Worm (Caenorhabditis elegans) whole organism, L2 larva: Measurements from ENCODE around the gene F23F12.12.

Source experiments
- C34F6.9 ChIP-seq: fragments of 150-350 bp; optimal IDR thresholded peaks from 2 replicates; lab custom pipeline; 2014; ENCODE audit warnings: missing biosample characterization, missing genetic modification characterization
- F13H6.1 ChIP-seq: sonication (generic microtip); optimal IDR thresholded peaks from 2 replicates; lab custom pipeline; 2016; ENCODE audit warnings: missing genetic modification characterization, missing compliant biosample characterization
- R02D3.7 ChIP-seq: fragments of 150-350 bp; optimal IDR thresholded peaks from 2 replicates; lab custom pipeline; 2014; ENCODE audit warnings: missing biosample characterization, missing genetic modification characterization
- Y55F3AM.14 ChIP-seq: fragments of 200-800 bp; sonication (Bioruptor generic); optimal IDR thresholded peaks from 2 replicates; lab custom pipeline; 2018; ENCODE audit warnings: mild to moderate bottlenecking, missing genetic modification characterization, missing compliant biosample characterization
- ZK546.5 ChIP-seq: sonication (generic microtip); optimal IDR thresholded peaks from 2 replicates; lab custom pipeline; 2017; ENCODE audit warnings: missing biosample characterization, missing genetic modification characterization
- alr-1 ChIP-seq: fragments of 150-350 bp; optimal IDR thresholded peaks from 2 replicates; lab custom pipeline; 2014; ENCODE audit warnings: missing biosample characterization, missing genetic modification characterization
- aly-2 ChIP-seq: fragments of 150-350 bp; optimal IDR thresholded peaks from 2 replicates; lab custom pipeline; 2014; ENCODE audit warnings: missing biosample characterization, missing genetic modification characterization
- ama-1 ChIP-seq: fragments of 150-350 bp; optimal IDR thresholded peaks from 2 replicates; lab custom pipeline; 2018; ENCODE audit warnings: inconsistent platforms
- blmp-1 ChIP-seq: sonication (generic microtip); optimal IDR thresholded peaks from 2 replicates; lab custom pipeline; 2017; ENCODE audit warnings: missing genetic modification characterization, mild to moderate bottlenecking, missing compliant biosample characterization, antibody characterized with exemption, moderate library complexity; ENCODE audit not compliant: insufficient read depth
- ceh-16 ChIP-seq: fragments of 150-350 bp; optimal IDR thresholded peaks from 2 replicates; lab custom pipeline; 2014; ENCODE audit warnings: missing biosample characterization, missing genetic modification characterization
- ceh-82 ChIP-seq: fragments of 150-350 bp; optimal IDR thresholded peaks from 2 replicates; lab custom pipeline; 2014; ENCODE audit warnings: missing biosample characterization, missing genetic modification characterization
- crh-2 ChIP-seq: sonication (generic microtip); optimal IDR thresholded peaks from 2 replicates; lab custom pipeline; 2017; ENCODE audit warnings: missing biosample characterization, missing genetic modification characterization
- dmd-4 ChIP-seq: sonication (generic microtip); optimal IDR thresholded peaks from 2 replicates; lab custom pipeline; 2017; ENCODE audit warnings: missing biosample characterization, missing genetic modification characterization
- egl-27 ChIP-seq: sonication (generic microtip); optimal IDR thresholded peaks from 3 replicates; lab custom pipeline; 2017; ENCODE audit warnings: missing biosample characterization, missing genetic modification reagents, missing genetic modification characterization
- elt-1 ChIP-seq: fragments of 150-350 bp; optimal IDR thresholded peaks from 2 replicates; lab custom pipeline; 2014; ENCODE audit warnings: missing biosample characterization, missing genetic modification characterization
- elt-3 ChIP-seq: sonication (generic microtip); optimal IDR thresholded peaks from 2 replicates; lab custom pipeline; 2017; ENCODE audit warnings: missing biosample characterization, missing genetic modification characterization
- fos-1 ChIP-seq: fragments of 150-350 bp; optimal IDR thresholded peaks from 2 replicates; lab custom pipeline; 2014; ENCODE audit warnings: missing biosample characterization, missing genetic modification characterization
- gmeb-1 ChIP-seq: fragments of 150-350 bp; optimal IDR thresholded peaks from 2 replicates; lab custom pipeline; 2014; ENCODE audit warnings: missing biosample characterization, missing genetic modification characterization
- lin-11 ChIP-seq: fragments of 150-350 bp; sonication (generic microtip); optimal IDR thresholded peaks from 2 replicates; lab custom pipeline; 2014; ENCODE audit warnings: missing biosample characterization, missing genetic modification characterization, inconsistent platforms, mixed read lengths
- lin-13 ChIP-seq: fragments of 150-350 bp; optimal IDR thresholded peaks from 2 replicates; lab custom pipeline; 2014; ENCODE audit warnings: missing biosample characterization, missing genetic modification reagents, missing genetic modification characterization
- lin-39 ChIP-seq: fragments of 150-350 bp; optimal IDR thresholded peaks from 2 replicates; lab custom pipeline; 2014; ENCODE audit warnings: missing biosample characterization, missing genetic modification reagents, missing genetic modification characterization
- lsy-2 ChIP-seq, 2 experiments: fragments of 150-350 bp in 1 of 2; sonication (generic microtip) in 1 of 2; optimal IDR thresholded peaks; 2 replicates each; lab custom pipeline; 2014 to 2017; ENCODE audit warnings: missing biosample characterization in 2 of 2, missing genetic modification characterization in 2 of 2
- mab-5 ChIP-seq: fragments of 150-350 bp; optimal IDR thresholded peaks from 2 replicates; lab custom pipeline; 2014; ENCODE audit warnings: missing biosample characterization, missing genetic modification characterization
- mbf-1 ChIP-seq: sonication (generic microtip); optimal IDR thresholded peaks from 2 replicates; lab custom pipeline; 2017; ENCODE audit warnings: missing biosample characterization, missing genetic modification characterization
- mdl-1 ChIP-seq, 2 experiments: fragments of 150-350 bp in 1 of 2; sonication (generic microtip) in 1 of 2; optimal IDR thresholded peaks; 2 replicates each; lab custom pipeline; 2017; ENCODE audit warnings: missing biosample characterization in 2 of 2, missing genetic modification characterization in 2 of 2
- nhr-10 ChIP-seq: sonication (generic microtip); optimal IDR thresholded peaks from 2 replicates; lab custom pipeline; 2017; ENCODE audit warnings: missing biosample characterization, missing genetic modification characterization
- nhr-11 ChIP-seq: fragments of 150-350 bp; optimal IDR thresholded peaks from 2 replicates; lab custom pipeline; 2014; ENCODE audit warnings: missing biosample characterization, missing genetic modification characterization
- nhr-12 ChIP-seq: fragments of 150-350 bp; optimal IDR thresholded peaks from 2 replicates; lab custom pipeline; 2014; ENCODE audit warnings: missing biosample characterization, missing genetic modification characterization
- nhr-129 ChIP-seq: fragments of 150-350 bp; optimal IDR thresholded peaks from 2 replicates; lab custom pipeline; 2014; ENCODE audit warnings: missing biosample characterization, missing genetic modification characterization
- nhr-21 ChIP-seq: fragments of 150-350 bp; optimal IDR thresholded peaks from 2 replicates; lab custom pipeline; 2014; ENCODE audit warnings: missing biosample characterization, missing genetic modification characterization
- nhr-23 ChIP-seq: fragments of 150-350 bp; optimal IDR thresholded peaks from 2 replicates; lab custom pipeline; 2014; ENCODE audit warnings: missing biosample characterization, missing genetic modification reagents, missing genetic modification characterization
- nhr-237 ChIP-seq: fragments of 150-350 bp; optimal IDR thresholded peaks from 2 replicates; lab custom pipeline; 2014; ENCODE audit warnings: missing biosample characterization, missing genetic modification characterization
- nhr-25 ChIP-seq: fragments of 150-350 bp; sonication (generic microtip); optimal IDR thresholded peaks from 3 replicates; lab custom pipeline; 2014; ENCODE audit warnings: missing biosample characterization, missing genetic modification characterization
- nhr-6 ChIP-seq: fragments of 150-350 bp; optimal IDR thresholded peaks from 2 replicates; lab custom pipeline; 2014; ENCODE audit warnings: missing biosample characterization, missing genetic modification characterization
- nhr-77 ChIP-seq: fragments of 150-350 bp; optimal IDR thresholded peaks from 2 replicates; lab custom pipeline; 2014; ENCODE audit warnings: missing biosample characterization, missing genetic modification characterization
- peb-1 ChIP-seq: fragments of 150-350 bp; optimal IDR thresholded peaks from 2 replicates; lab custom pipeline; 2014; ENCODE audit warnings: missing biosample characterization, missing genetic modification characterization
- sem-4 ChIP-seq: fragments of 150-350 bp; optimal IDR thresholded peaks from 2 replicates; lab custom pipeline; 2014; ENCODE audit warnings: missing biosample characterization, missing genetic modification reagents, missing genetic modification characterization
- skn-1 ChIP-seq: sonication (generic microtip); optimal IDR thresholded peaks from 2 replicates; lab custom pipeline; 2017; ENCODE audit warnings: missing biosample characterization, missing genetic modification characterization
- sma-3 ChIP-seq: sonication (generic microtip); optimal IDR thresholded peaks from 2 replicates; lab custom pipeline; 2016; ENCODE audit warnings: missing genetic modification reagents, missing genetic modification characterization, missing compliant biosample characterization
- sma-9 ChIP-seq, 2 experiments: fragments of 150-350 bp in 1 of 2; sonication (generic microtip) in 1 of 2; optimal IDR thresholded peaks; 2 replicates each; lab custom pipeline; 2014 to 2016; ENCODE audit warnings: missing genetic modification characterization in 2 of 2, mild to moderate bottlenecking in 1 of 2, missing biosample characterization in 1 of 2, missing compliant biosample characterization in 1 of 2, missing genetic modification reagents in 1 of 2, moderate library complexity in 1 of 2
- snpc-4 ChIP-seq: fragments of 150-350 bp; optimal IDR thresholded peaks from 2 replicates; lab custom pipeline; 2014; ENCODE audit warnings: missing biosample characterization, missing genetic modification characterization
- unc-39 ChIP-seq: fragments of 150-350 bp; optimal IDR thresholded peaks from 2 replicates; lab custom pipeline; 2014; ENCODE audit warnings: missing biosample characterization, missing genetic modification characterization
- unc-55 ChIP-seq: fragments of 150-350 bp; sonication (generic microtip); optimal IDR thresholded peaks from 3 replicates; lab custom pipeline; 2014; ENCODE audit warnings: missing biosample characterization, missing genetic modification reagents, missing genetic modification characterization
- unc-62 ChIP-seq: fragments of 150-350 bp; optimal IDR thresholded peaks from 2 replicates; lab custom pipeline; 2014; ENCODE audit warnings: missing biosample characterization, missing genetic modification reagents, missing genetic modification characterization
- zag-1 ChIP-seq: fragments of 150-350 bp; optimal IDR thresholded peaks from 2 replicates; lab custom pipeline; 2014; ENCODE audit warnings: missing biosample characterization, missing genetic modification characterization
- ztf-1 ChIP-seq: fragments of 200-800 bp; sonication (Bioruptor generic); conservative IDR thresholded peaks from 2 replicates; pipeline ENCODE4 v1.3.6; 2022; ENCODE audit warnings: missing genetic modification characterization, missing compliant biosample characterization
- ztf-11 ChIP-seq: sonication (generic microtip); optimal IDR thresholded peaks from 2 replicates; lab custom pipeline; 2017; ENCODE audit warnings: missing biosample characterization, missing genetic modification characterization
- ztf-4 ChIP-seq: fragments of 150-350 bp; optimal IDR thresholded peaks from 2 replicates; lab custom pipeline; 2014; ENCODE audit warnings: missing biosample characterization, missing genetic modification characterization

Gene F23F12.12

DNA sequence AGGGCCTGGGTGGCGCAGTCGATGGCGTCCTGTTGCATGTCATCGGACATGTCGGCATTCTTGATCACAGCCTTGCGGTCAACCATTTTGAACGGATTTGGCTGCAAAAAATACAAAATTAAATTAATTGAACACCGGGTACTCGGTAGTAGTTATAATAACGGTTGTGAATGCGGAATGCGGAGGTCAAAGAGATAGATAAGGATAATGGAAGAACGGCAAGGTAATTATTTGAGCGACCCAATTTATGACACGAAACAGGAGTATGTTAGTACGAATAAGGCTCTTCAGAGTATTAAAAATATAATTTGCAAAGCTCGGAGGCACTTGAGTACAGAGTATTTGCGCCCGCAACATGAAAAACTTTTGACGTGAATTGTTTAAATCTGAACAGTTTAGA is 44.3 kb upstream of the F23F12.12 start, which contains the start of gene dlc-1:
TSS of gene dlc-1 (minus strand) at position 101 of the 400 bp plus-strand sequence.
- TF ChIP-seq skn-1 (tag; lab: Kevin White, UChicago) = no peak
- TF ChIP-seq R02D3.7 (tag; lab: Kevin White, UChicago) = no peak
- no peak for TF ChIP-seq nhr-25
- no peak for TF ChIP-seq lin-13 (GFP tag; lab: Kevin White, UChicago)
- no peak for TF ChIP-seq snpc-4 (tag; lab: Kevin White, UChicago)
- no peak for TF ChIP-seq egl-27
- no peak for TF ChIP-seq nhr-23 (tag; lab: Kevin White, UChicago)
- TF ChIP-seq nhr-6 = no peak
- no peak for TF ChIP-seq ama-1
- no peak for TF ChIP-seq sma-9 (GFP tag; optimal IDR thresholded peaks at IDR 0.05; lab: Kevin White, UChicago)
- no peak for TF ChIP-seq sma-9 (tag; optimal IDR thresholded peaks at IDR 0.05; lab: Kevin White, UChicago)
- TF ChIP-seq nhr-12 = no peak

DNA sequence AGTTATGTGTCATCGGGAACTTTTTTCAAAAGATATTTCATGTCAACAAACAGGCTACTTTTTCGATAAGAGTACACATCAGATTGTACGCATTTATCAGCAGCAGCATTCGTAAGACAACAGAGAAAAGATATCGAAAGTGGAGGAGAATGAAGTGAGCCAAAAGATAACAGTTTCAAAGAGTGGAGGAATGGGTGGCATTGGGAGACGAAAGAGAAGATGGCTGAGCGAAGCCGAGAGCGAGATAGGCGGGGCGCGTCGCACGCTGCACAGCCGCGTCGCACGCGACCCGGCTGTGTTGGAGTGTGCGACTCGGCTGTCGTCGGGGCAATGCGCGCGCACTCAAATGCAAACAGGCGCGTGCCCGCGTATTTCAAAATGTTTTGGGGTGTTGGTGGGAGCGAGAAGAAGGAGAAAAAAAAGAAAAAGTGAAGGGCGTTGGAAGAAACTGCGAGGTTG is 43.8 kb upstream of the F23F12.12 start:
- TF ChIP-seq R02D3.7 (tag; lab: Kevin White, UChicago) (no peak), nhr-11 (tag; lab: Kevin White, UChicago) (no peak), lin-39 (tag; lab: Kevin White, UChicago) (no peak), gmeb-1 (peak; percentile 85), sma-9 (GFP tag; optimal IDR thresholded peaks at IDR 0.05; lab: Kevin White, UChicago) (peak; percentile 80), sma-9 (tag; optimal IDR thresholded peaks at IDR 0.05; lab: Kevin White, UChicago) (no peak), dmd-4 (tag; lab: Kevin White, UChicago) (no peak), zag-1 (tag; lab: Kevin White, UChicago) (peak; percentile 73), lin-13 (GFP tag; lab: Kevin White, UChicago) (peak; percentile 66), nhr-10 (tag; lab: Kevin White, UChicago) (no peak), ZK546.5 (tag; lab: Kevin White, UChicago) (no peak), blmp-1 (tag; lab: Kevin White, UChicago) (peak; percentile 65), Y55F3AM.14 (GFP tag; lab: Kevin White, UChicago) (peak; percentile 89), fos-1 (tag; lab: Kevin White, UChicago) (peak; percentile 98), nhr-21 (peak; percentile 86), sma-3 (GFP tag; lab: Kevin White, UChicago) (peak; percentile 91), nhr-77 (tag; lab: Kevin White, UChicago) (no peak), snpc-4 (tag; lab: Kevin White, UChicago) (peak; percentile 40), C34F6.9 (tag; lab: Kevin White, UChicago) (peak; percentile 79), nhr-129 (peak; percentile 83), F13H6.1 (tag; lab: Kevin White, UChicago) (peak; percentile 94), nhr-25 (no peak), alr-1 (tag; lab: Kevin White, UChicago) (no peak), skn-1 (tag; lab: Kevin White, UChicago) (no peak), lin-11 (tag; lab: Kevin White, UChicago) (peak; percentile 67), lsy-2 (tag; optimal IDR thresholded peaks at IDR 0.05; lab: Kevin White, UChicago) (peak; percentile 75 to 83), mdl-1 (tag; optimal IDR thresholded peaks at IDR 0.05; lab: Kevin White, UChicago) (peak; percentile 85 to 92), elt-1 (no peak), ceh-16 (peak; percentile 62), ztf-4 (tag; lab: Kevin White, UChicago) (peak; percentile 43), egl-27 (no peak), mbf-1 (tag; lab: Kevin White, UChicago) (no peak), unc-62 (GFP tag; lab: Kevin White, UChicago) (no peak), unc-39 (tag; lab: Kevin White, UChicago) (no peak), unc-55 (GFP tag; lab: Kevin White, UChicago) (peak; percentile 85), mab-5 (tag; lab: Kevin White, UChicago) (peak; percentile 79), nhr-237 (tag; lab: Kevin White, UChicago) (no peak), crh-2 (tag; lab: Kevin White, UChicago) (peak; percentile 88), nhr-12 (no peak), elt-3 (tag; lab: Kevin White, UChicago) (no peak), ceh-82 (peak; percentile 66), peb-1 (tag; lab: Kevin White, UChicago) (peak; percentile 1), ama-1 (peak; percentile 85), ztf-11 (tag; lab: Kevin White, UChicago) (no peak), aly-2 (tag; lab: Kevin White, UChicago) (no peak), nhr-23 (tag; lab: Kevin White, UChicago) (no peak), ztf-1 (no peak), nhr-6 (peak; percentile 10), sem-4 (peak; percentile 68)
